Worm (Caenorhabditis elegans): ENCODE data around the gene ubh-4.

DNA sequence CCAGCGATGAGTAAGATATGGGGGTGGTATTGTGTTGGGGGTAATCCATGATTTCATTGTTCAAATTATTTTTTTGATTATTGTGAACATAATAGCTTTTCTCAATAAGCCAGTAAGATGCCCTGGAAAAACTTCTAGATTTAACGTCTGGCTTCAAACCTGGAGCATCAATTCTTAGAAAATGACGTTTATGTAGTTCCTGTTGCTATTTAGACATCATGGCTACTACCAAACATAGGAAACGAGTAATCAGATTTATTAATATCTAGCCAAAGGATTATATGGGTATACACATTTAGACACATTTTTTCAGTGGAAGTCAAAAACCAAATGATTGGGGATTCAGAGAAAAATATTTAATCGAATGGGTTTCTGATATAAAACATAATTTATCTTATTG lies 20.1 kb upstream of the ubh-4 start:
- no peak for TF ChIP-seq pqm-1 (tag; optimal IDR thresholded peaks at IDR 0.05)
- no peak for TF ChIP-seq mxl-3 (GFP tag; optimal IDR thresholded peaks at IDR 0.05)
- no peak for TF ChIP-seq duxl-1 (tag; optimal IDR thresholded peaks at IDR 0.05; ENCODE audit: poor library complexity)
- no peak for TF ChIP-seq dve-1 (tag; optimal IDR thresholded peaks at IDR 0.05; ENCODE audit: insufficient read depth)
- TF ChIP-seq zip-2 (tag; optimal IDR thresholded peaks at IDR 0.05): no peak
- no peak for TF ChIP-seq nhr-25 (tag; optimal IDR thresholded peaks at IDR 0.05; ENCODE audit: borderline replicate concordance, insufficient read depth)
- TF ChIP-seq F10B5.3 (tag; optimal IDR thresholded peaks at IDR 0.05): no peak
- TF ChIP-seq mdl-1 (tag; optimal IDR thresholded peaks at IDR 0.05): no peak
- no peak for TF ChIP-seq nhr-48 (tag; optimal IDR thresholded peaks at IDR 0.05)
- TF ChIP-seq dpl-1 (GFP tag; optimal IDR thresholded peaks at IDR 0.05): no peak
- TF ChIP-seq lin-15B (tag; optimal IDR thresholded peaks at IDR 0.05): no peak
- no peak for TF ChIP-seq fos-1 (tag; optimal IDR thresholded peaks at IDR 0.05)

Measured in whole organism, L4 larva.